Fruit fly (Drosophila melanogaster) whole organism, embryonic: ENCODE results near the gene CG15764.

Experiments used
- Antp ChIP-seq: fragments of 200-800 bp; sonication (Bioruptor generic); optimal IDR thresholded peaks from 3 replicates; lab custom pipeline; 2016; ENCODE audit warnings: missing biosample characterization, missing genetic modification characterization
- CG10321 ChIP-seq: fragments of 200-800 bp; sonication (Bioruptor generic); IDR thresholded peaks from 2 replicates; pipeline ENCODE4 v1.3.6; 2022; ENCODE audit warnings: missing biosample characterization, missing genetic modification characterization
- CG11398 ChIP-seq: fragments of 200-800 bp; sonication (Bioruptor generic); optimal IDR thresholded peaks from 2 replicates; lab custom pipeline; 2016; ENCODE audit warnings: missing biosample characterization, missing genetic modification characterization
- CG11723 ChIP-seq: fragments of 200-800 bp; sonication (Bioruptor generic); optimal IDR thresholded peaks from 2 replicates; lab custom pipeline; 2017; ENCODE audit warnings: missing biosample characterization, mild to moderate bottlenecking, missing genetic modification characterization
- CG12219 ChIP-seq: fragments of 200-800 bp; sonication (Bioruptor generic); optimal IDR thresholded peaks from 3 replicates; lab custom pipeline; 2018; ENCODE audit warnings: missing biosample characterization, mild to moderate bottlenecking, missing genetic modification characterization
- CG13775 ChIP-seq: fragments of 200-800 bp; sonication (Bioruptor generic); optimal IDR thresholded peaks from 3 replicates; lab custom pipeline; 2017; ENCODE audit warnings: missing biosample characterization, mild to moderate bottlenecking, missing genetic modification characterization
- CG1603 ChIP-seq: fragments of 200-800 bp; sonication (Bioruptor generic); optimal IDR thresholded peaks from 2 replicates; lab custom pipeline; 2019; ENCODE audit warnings: missing biosample characterization, mild to moderate bottlenecking, missing genetic modification characterization, moderate library complexity
- CG1647 ChIP-seq: fragments of 200-800 bp; sonication (Bioruptor generic); optimal IDR thresholded peaks from 3 replicates; lab custom pipeline; 2016; ENCODE audit warnings: missing biosample characterization, missing genetic modification characterization
- CG16779 ChIP-seq: fragments of 200-800 bp; sonication (Bioruptor generic); IDR thresholded peaks from 2 replicates; pipeline ENCODE4 v1.3.6; 2022; ENCODE audit warnings: missing biosample characterization, missing genetic modification characterization
- CG30020 ChIP-seq: fragments of 200-800 bp; optimal IDR thresholded peaks from 2 replicates; lab custom pipeline; 2019; ENCODE audit warnings: missing biosample characterization, mild to moderate bottlenecking, missing genetic modification characterization, moderate library complexity
- CG32772 ChIP-seq: fragments of 200-800 bp; sonication (Bioruptor generic); IDR thresholded peaks from 2 replicates; pipeline ENCODE4 v1.3.6; 2022; ENCODE audit warnings: missing biosample characterization, missing genetic modification characterization
- CG42726 ChIP-seq: fragments of 200-800 bp; sonication (Bioruptor generic); IDR thresholded peaks from 2 replicates; pipeline ENCODE4 v1.3.6; 2022; ENCODE audit warnings: missing biosample characterization, missing genetic modification characterization; ENCODE audit not compliant: partially characterized antibody
- CG4328 ChIP-seq: fragments of 200-800 bp; sonication (Bioruptor generic); optimal IDR thresholded peaks from 3 replicates; lab custom pipeline; 2017; ENCODE audit warnings: missing biosample characterization, missing genetic modification reagents, missing genetic modification characterization
- CG5953 ChIP-seq: fragments of 200-800 bp; sonication (Bioruptor generic); IDR thresholded peaks from 2 replicates; pipeline ENCODE4 v1.3.6; 2022; ENCODE audit warnings: missing biosample characterization, missing genetic modification characterization
- CG6689 ChIP-seq: fragments of 200-800 bp; sonication (Bioruptor generic); IDR thresholded peaks from 2 replicates; pipeline ENCODE4 v1.3.6; 2022; ENCODE audit warnings: missing biosample characterization, missing genetic modification characterization
- CG6813 ChIP-seq: fragments of 200-800 bp; sonication (Bioruptor generic); optimal IDR thresholded peaks from 2 replicates; lab custom pipeline; 2017; ENCODE audit warnings: missing biosample characterization, missing genetic modification characterization, mild to moderate bottlenecking, moderate library complexity, missing genetic modification reagents
- CG7745 ChIP-seq: fragments of 200-800 bp; sonication (Bioruptor generic); optimal IDR thresholded peaks from 2 replicates; lab custom pipeline; 2018; ENCODE audit warnings: missing biosample characterization, mild to moderate bottlenecking, missing genetic modification characterization, moderate library complexity
- CG8290 ChIP-seq, 3 experiments: fragments of 200-800 bp; sonication (Bioruptor generic); optimal IDR thresholded peaks; 2 replicates each; lab custom pipeline; 2016 to 2019; ENCODE audit warnings: missing biosample characterization in 3 of 3, missing genetic modification characterization in 3 of 3, mild to moderate bottlenecking in 2 of 3, moderate library complexity in 1 of 3
- CG8924 ChIP-seq: fragments of 200-800 bp; optimal IDR thresholded peaks from 3 replicates; lab custom pipeline; 2019; ENCODE audit warnings: missing biosample characterization, mild to moderate bottlenecking, missing genetic modification characterization, moderate library complexity
- CrebB ChIP-seq: fragments of 200-800 bp; sonication (Bioruptor generic); optimal IDR thresholded peaks from 3 replicates; lab custom pipeline; 2018; ENCODE audit warnings: missing biosample characterization, mild to moderate bottlenecking, missing genetic modification characterization
- D ChIP-seq, 2 experiments: fragments of 200-800 bp in 1 of 2; fragments of >200 bp in 1 of 2; sonication (Bioruptor generic) in 1 of 2; optimal IDR thresholded peaks; 2 replicates in 1 of 2; 3 replicates in 1 of 2; lab custom pipeline; 2017; ENCODE audit warnings: mild to moderate bottlenecking in 1 of 2, missing biosample characterization in 1 of 2, missing genetic modification characterization in 1 of 2, missing genetic modification reagents in 1 of 2
- Dad ChIP-seq: fragments of 200-800 bp; sonication (Bioruptor generic); optimal IDR thresholded peaks from 3 replicates; lab custom pipeline; 2016; ENCODE audit warnings: missing biosample characterization, missing genetic modification characterization
- Deaf1 ChIP-seq: fragments of 200-800 bp; optimal IDR thresholded peaks from 3 replicates; lab custom pipeline; 2019; ENCODE audit warnings: missing biosample characterization, mild to moderate bottlenecking, missing genetic modification characterization, moderate library complexity
- Dref ChIP-seq: fragments of 200-800 bp; sonication (Bioruptor generic); IDR thresholded peaks from 2 replicates; pipeline ENCODE4 v1.3.6; 2022; ENCODE audit warnings: missing biosample characterization, missing genetic modification characterization
- HLH54F ChIP-seq: fragments of 200-800 bp; sonication (Bioruptor generic); optimal IDR thresholded peaks from 3 replicates; lab custom pipeline; 2016; ENCODE audit warnings: missing biosample characterization, missing genetic modification characterization
- HmgZ ChIP-seq: fragments of 200-800 bp; sonication (Bioruptor generic); optimal IDR thresholded peaks from 2 replicates; lab custom pipeline; 2018; ENCODE audit warnings: missing biosample characterization, mild to moderate bottlenecking, missing genetic modification characterization
- Med ChIP-seq: fragments of 200-800 bp; sonication (Bioruptor generic); peaks from one replicate; lab custom pipeline; 2016; ENCODE audit warnings: missing biosample characterization, missing genetic modification characterization, mild to moderate bottlenecking, inconsistent platforms, moderate library complexity
- Ptx1 ChIP-seq: fragments of 200-800 bp; sonication (Bioruptor generic); IDR thresholded peaks from 2 replicates; pipeline ENCODE4 v1.3.6; 2022; ENCODE audit warnings: missing biosample characterization, missing genetic modification characterization
- Scr ChIP-seq: fragments of 200-800 bp; sonication (Bioruptor generic); IDR thresholded peaks from 2 replicates; pipeline ENCODE4 v1.3.6; 2022; ENCODE audit warnings: missing biosample characterization, missing genetic modification characterization; ENCODE audit not compliant: partially characterized antibody
- Xbp1 ChIP-seq: fragments of 200-800 bp; sonication (Bioruptor generic); optimal IDR thresholded peaks from 3 replicates; lab custom pipeline; 2016; ENCODE audit warnings: missing biosample characterization, mild to moderate bottlenecking, missing genetic modification characterization
- ac ChIP-seq: fragments of 200-800 bp; sonication (Bioruptor generic); optimal IDR thresholded peaks from 3 replicates; lab custom pipeline; 2017; ENCODE audit warnings: missing biosample characterization, mild to moderate bottlenecking, missing genetic modification characterization
- cato ChIP-seq: fragments of 200-800 bp; sonication (Bioruptor generic); optimal IDR thresholded peaks from 2 replicates; lab custom pipeline; 2016; ENCODE audit warnings: missing biosample characterization, missing genetic modification characterization, borderline replicate concordance
- da ChIP-seq: fragments of 200-800 bp; sonication (Bioruptor generic); optimal IDR thresholded peaks from 2 replicates; lab custom pipeline; 2016; ENCODE audit warnings: missing biosample characterization, missing genetic modification characterization
- dan ChIP-seq: fragments of 200-800 bp; sonication (Bioruptor generic); IDR thresholded peaks from 2 replicates; pipeline ENCODE4 v1.3.6; 2022; ENCODE audit warnings: missing biosample characterization, missing genetic modification characterization
- dmrt99B ChIP-seq: fragments of 200-800 bp; sonication (Bioruptor generic); optimal IDR thresholded peaks from 2 replicates; lab custom pipeline; 2018; ENCODE audit warnings: missing biosample characterization, mild to moderate bottlenecking, missing genetic modification characterization, moderate library complexity
- dpn ChIP-seq, 2 experiments: fragments of 200-800 bp; sonication (Bioruptor generic); optimal IDR thresholded peaks; 3 replicates each; lab custom pipeline; 2016; ENCODE audit warnings: missing biosample characterization in 2 of 2, missing genetic modification characterization in 2 of 2
- fu2 ChIP-seq: fragments of 200-800 bp; sonication (Bioruptor generic); optimal IDR thresholded peaks from 2 replicates; lab custom pipeline; 2016; ENCODE audit warnings: missing biosample characterization, missing genetic modification characterization
- lab ChIP-seq: fragments of 200-800 bp; sonication (Bioruptor generic); optimal IDR thresholded peaks from 3 replicates; lab custom pipeline; 2017; ENCODE audit warnings: missing biosample characterization, missing genetic modification characterization, mild to moderate bottlenecking, moderate library complexity, missing genetic modification reagents
- lbe ChIP-seq: fragments of 200-800 bp; sonication (Bioruptor generic); optimal IDR thresholded peaks from 2 replicates; lab custom pipeline; 2016; ENCODE audit warnings: missing biosample characterization, mild to moderate bottlenecking, missing genetic modification characterization
- lmd ChIP-seq: fragments of 200-800 bp; sonication (Bioruptor generic); IDR thresholded peaks from 2 replicates; pipeline ENCODE4 v1.3.6; 2022; ENCODE audit warnings: missing biosample characterization, missing genetic modification characterization
- nom ChIP-seq: fragments of 200-800 bp; sonication (Bioruptor generic); optimal IDR thresholded peaks from 2 replicates; lab custom pipeline; 2017; ENCODE audit warnings: missing biosample characterization, missing genetic modification characterization, mild to moderate bottlenecking, moderate library complexity, missing genetic modification reagents
- oc ChIP-seq: fragments of 200-800 bp; sonication (Bioruptor generic); optimal IDR thresholded peaks from 2 replicates; lab custom pipeline; 2018; ENCODE audit warnings: missing biosample characterization, mild to moderate bottlenecking, missing genetic modification characterization, moderate library complexity
- psq ChIP-seq: fragments of 200-800 bp; sonication (Bioruptor generic); optimal IDR thresholded peaks from 2 replicates; lab custom pipeline; 2017; ENCODE audit warnings: missing biosample characterization, missing genetic modification characterization
- sd ChIP-seq: fragments of 200-800 bp; sonication (Bioruptor generic); optimal IDR thresholded peaks from 3 replicates; lab custom pipeline; 2018; ENCODE audit warnings: missing biosample characterization, mild to moderate bottlenecking, missing genetic modification characterization, moderate library complexity
- twi ChIP-seq: fragments of 200-800 bp; optimal IDR thresholded peaks from 2 replicates; lab custom pipeline; 2019; ENCODE audit warnings: missing biosample characterization, mild to moderate bottlenecking, missing genetic modification characterization, moderate library complexity
- yki ChIP-seq: fragments of >200 bp; optimal IDR thresholded peaks from 3 replicates; lab custom pipeline; 2018

CG15764 gene

DNA sequence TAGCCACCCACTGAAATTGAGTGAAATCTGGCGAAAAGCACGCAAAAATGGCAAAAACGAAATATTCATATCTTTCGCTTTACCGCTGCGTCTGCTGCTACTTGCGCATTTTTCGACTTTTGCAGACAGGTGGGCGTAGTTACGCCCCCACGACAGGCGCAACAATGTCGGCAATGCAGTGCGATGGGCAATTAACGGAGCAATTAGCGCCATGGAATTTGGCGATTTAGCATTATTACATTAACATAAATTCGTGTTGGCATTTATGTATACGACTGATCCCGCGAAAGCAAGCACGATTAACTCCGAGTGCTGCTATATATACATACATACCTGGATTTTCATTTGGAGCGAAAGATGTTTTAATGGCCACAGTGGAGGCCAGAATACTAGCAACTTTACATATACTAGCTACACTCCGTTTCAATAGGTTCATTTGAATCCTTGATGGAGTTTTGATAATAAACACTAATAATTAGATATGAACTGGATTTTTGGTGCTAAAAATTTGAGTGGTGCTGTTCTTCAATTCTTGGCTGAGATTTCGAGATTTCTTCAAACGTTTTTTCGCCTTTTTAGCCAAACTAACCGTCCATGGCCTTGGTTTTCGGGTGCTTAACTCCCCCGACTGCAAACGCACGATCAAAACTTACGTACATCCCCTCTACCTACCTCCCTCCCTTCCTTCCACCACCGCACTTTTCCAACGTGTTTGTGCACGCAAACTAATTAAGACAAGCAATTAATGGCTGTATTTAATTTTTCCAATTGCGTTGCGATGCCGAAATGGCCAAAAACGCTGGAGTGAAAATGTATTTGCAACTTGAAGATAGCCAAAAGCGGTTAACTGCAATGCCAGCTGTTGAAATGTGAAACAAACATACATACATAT lies 28.2 kb downstream of the CG15764 start (continued):
- no peak for TF ChIP-seq CG8924 (tag; lab: Kevin White, UChicago)
- TF ChIP-seq fu2 (GFP tag; lab: Kevin White, UChicago): no peak
- peak; percentile 27; the same call in 1 of the 2 replicates for TF ChIP-seq CG32772 (GFP tag; lab: Robert Waterston, UW)
- TF ChIP-seq CG7745 (tag; lab: Kevin White, UChicago): no peak
- TF ChIP-seq CG12219 (GFP tag; lab: Kevin White, UChicago): no peak
- TF ChIP-seq CG6689: peak; percentile 42
- TF ChIP-seq CG10321 (GFP tag; lab: Robert Waterston, UW): peak; percentile 35; the same call in 1 of the 2 replicates
- TF ChIP-seq Deaf1 (tag; lab: Kevin White, UChicago): no peak
- TF ChIP-seq Dref (GFP tag; lab: Robert Waterston, UW): no peak
- TF ChIP-seq Ptx1 (GFP tag; lab: Robert Waterston, UW): peak; percentile 33; the same call in 1 of the 2 replicates
- TF ChIP-seq Antp: no peak
- peak; percentile 64 for TF ChIP-seq CG1603 (tag; lab: Kevin White, UChicago)
- TF ChIP-seq D (optimal IDR thresholded peaks at IDR 0.05; lab: Kevin White, UChicago): no peak
- peak; percentile 13 for TF ChIP-seq D (GFP tag; optimal IDR thresholded peaks at IDR 0.05; lab: Kevin White, UChicago)
- TF ChIP-seq CG30020: no peak
- TF ChIP-seq CG4328 (GFP tag; lab: Kevin White, UChicago): no peak
- TF ChIP-seq Med (GFP tag; lab: Kevin White, UChicago): peak; percentile 85
- TF ChIP-seq sd (tag; lab: Kevin White, UChicago): no peak
- no peak for TF ChIP-seq lbe
- TF ChIP-seq CG11723: no peak
- TF ChIP-seq HLH54F (GFP tag; lab: Kevin White, UChicago): peak; percentile 44
- TF ChIP-seq CG13775 (GFP tag; lab: Kevin White, UChicago): no peak
- no peak for TF ChIP-seq nom (GFP tag; lab: Kevin White, UChicago)
- no peak for TF ChIP-seq twi (tag; lab: Kevin White, UChicago)
- no peak for TF ChIP-seq dan
- TF ChIP-seq CG5953 (GFP tag; lab: Robert Waterston, UW): 0 out of 2 replicates have a peak, but pooled peaks have one; percentile 17
- peak; percentile 50 for TF ChIP-seq lmd
- no peak for TF ChIP-seq yki
- TF ChIP-seq dpn (GFP tag; optimal IDR thresholded peaks at IDR 0.05; lab: Kevin White, UChicago): peak in 1 of 2 experiments; percentile 39
- no peak for TF ChIP-seq CG1647 (GFP tag; lab: Kevin White, UChicago)

DNA sequence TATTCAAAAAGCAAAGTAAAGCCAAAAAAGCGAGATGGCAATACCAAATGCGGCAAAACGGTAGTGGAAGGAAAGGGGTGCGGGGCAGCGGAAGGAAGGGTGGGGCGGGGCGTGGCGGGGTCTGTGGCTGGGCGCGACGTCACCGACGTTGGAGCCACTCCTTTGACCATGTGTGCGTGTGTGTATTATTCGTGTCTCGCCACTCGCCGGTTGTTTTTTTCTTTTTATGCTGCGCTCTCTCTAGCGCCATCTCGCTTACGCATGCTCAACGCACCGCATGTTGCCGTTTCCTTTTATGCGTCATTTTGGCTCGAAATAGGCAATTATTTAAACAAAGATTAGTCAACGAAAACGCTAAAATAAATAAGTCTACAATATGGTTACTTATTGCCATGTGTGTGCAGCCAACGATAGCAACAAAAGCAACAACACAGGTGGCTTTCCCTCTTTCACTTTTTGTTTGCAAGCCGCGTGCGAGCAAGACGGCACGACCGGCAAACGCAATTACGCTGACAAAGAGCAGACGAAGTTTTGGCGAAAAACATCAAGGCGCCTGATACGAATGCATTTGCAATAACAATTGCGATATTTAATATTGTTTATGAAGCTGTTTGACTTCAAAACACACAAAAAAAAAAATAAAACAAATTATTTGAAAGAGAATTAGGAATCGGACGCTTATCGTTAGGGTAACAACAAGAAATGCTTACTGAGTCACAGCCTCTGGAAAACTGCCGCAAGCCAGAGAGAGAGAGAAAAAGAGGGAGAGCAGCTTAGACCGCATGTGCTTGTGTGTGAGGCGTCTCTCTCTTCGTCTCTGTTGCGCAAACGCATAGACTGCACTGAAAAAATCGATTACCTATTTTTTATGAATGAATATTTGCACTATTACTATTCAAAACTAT lies 30.6 kb downstream of the CG15764 start:
- TF ChIP-seq psq: peak; percentile 75
- no peak for TF ChIP-seq da (GFP tag; lab: Kevin White, UChicago)
- no peak for TF ChIP-seq CG11398 (GFP tag; lab: Kevin White, UChicago)
- no peak for TF ChIP-seq oc
- peak; percentile 44; the same call in 1 of the 2 replicates for TF ChIP-seq CG42726
- TF ChIP-seq cato (GFP tag; lab: Kevin White, UChicago): no peak
- no peak for TF ChIP-seq Dad (GFP tag; lab: Kevin White, UChicago)
- no peak for TF ChIP-seq Xbp1
- no peak for TF ChIP-seq ac
- peak; percentile 61 for TF ChIP-seq lab (GFP tag; lab: Kevin White, UChicago)
- TF ChIP-seq HmgZ (tag; lab: Kevin White, UChicago): peak; percentile 14
- TF ChIP-seq Scr (GFP tag; lab: Robert Waterston, UW): 0 out of 2 replicates have a peak, but pooled peaks have one; percentile 13
- TF ChIP-seq CG6813 (GFP tag; lab: Kevin White, UChicago): peak; percentile 55
- TF ChIP-seq CG8290 (GFP tag; optimal IDR thresholded peaks at IDR 0.05; lab: Kevin White, UChicago): no peak
- peak; percentile 7 to 68 for TF ChIP-seq CG8290 (tag; optimal IDR thresholded peaks at IDR 0.05; lab: Kevin White, UChicago)
- no peak for TF ChIP-seq CG16779 (GFP tag; lab: Robert Waterston, UW)
- peak; percentile 15 for TF ChIP-seq dmrt99B (tag; lab: Kevin White, UChicago)
- TF ChIP-seq CrebB (tag; lab: Kevin White, UChicago): peak; percentile 23
